Fruit fly (Drosophila melanogaster) whole organism, prepupa: ENCODE measurements around the gene CG33985.
A peak's percentile ranks its signal among the peaks of the same experiment; 100 is the strongest.

Experiments used
- CG11294 ChIP-seq: fragments of 200-800 bp; sonication (Bioruptor generic); IDR thresholded peaks from 2 replicates; pipeline ENCODE4 v1.3.6; 2022; ENCODE audit warnings: missing biosample characterization, missing genetic modification characterization
- CG6792 ChIP-seq: fragments of 200-800 bp; sonication (Bioruptor generic); optimal IDR thresholded peaks from 3 replicates; lab custom pipeline; 2016; ENCODE audit warnings: missing biosample characterization, missing genetic modification characterization
- CG8119 ChIP-seq: fragments of 200-800 bp; sonication (Bioruptor generic); IDR thresholded peaks from 3 replicates; pipeline ENCODE4 v1.3.6; 2022; ENCODE audit warnings: missing biosample characterization, missing genetic modification characterization
- CG9139 ChIP-seq: fragments of 200-800 bp; sonication (Bioruptor generic); optimal IDR thresholded peaks from 3 replicates; lab custom pipeline; 2017; ENCODE audit warnings: missing biosample characterization, mild to moderate bottlenecking, missing genetic modification characterization
- Eip93F ChIP-seq: fragments of 200-800 bp; sonication (Bioruptor generic); optimal IDR thresholded peaks from 2 replicates; lab custom pipeline; 2016; ENCODE audit warnings: missing biosample characterization, mild to moderate bottlenecking, missing genetic modification characterization
- Lpt ChIP-seq: fragments of 200-800 bp; sonication (Bioruptor generic); optimal IDR thresholded peaks from 3 replicates; lab custom pipeline; 2016; ENCODE audit warnings: missing biosample characterization, missing genetic modification characterization
- Smox ChIP-seq: fragments of 200-800 bp; sonication (Bioruptor generic); optimal IDR thresholded peaks from 3 replicates; lab custom pipeline; 2016; ENCODE audit warnings: missing biosample characterization, missing genetic modification characterization
- fd85E ChIP-seq: fragments of 200-800 bp; sonication (Bioruptor generic); optimal IDR thresholded peaks from 3 replicates; lab custom pipeline; 2016; ENCODE audit warnings: missing biosample characterization, missing genetic modification characterization
- net ChIP-seq: fragments of 200-800 bp; sonication (Bioruptor generic); optimal IDR thresholded peaks from 3 replicates; lab custom pipeline; 2016; ENCODE audit warnings: missing biosample characterization, missing genetic modification characterization

- no peak for TF ChIP-seq Smox (GFP tag; lab: Kevin White, UChicago)
- TF ChIP-seq Eip93F (GFP tag; lab: Kevin White, UChicago) = peak; percentile 7
- TF ChIP-seq CG9139 (GFP tag; lab: Kevin White, UChicago) = no peak
- TF ChIP-seq Lpt (GFP tag; lab: Kevin White, UChicago) = no peak
- no peak for TF ChIP-seq fd85E (GFP tag; lab: Kevin White, UChicago)
- TF ChIP-seq CG8119 = no peak
- no peak for TF ChIP-seq CG6792
- no peak for TF ChIP-seq CG11294 (GFP tag; lab: Robert Waterston, UW)
- no peak for TF ChIP-seq net (GFP tag; lab: Kevin White, UChicago)
Measured at dm6 chr3L:15523806-15524346, 2.7 kb downstream of the CG33985 start, which contains the start of gene CG7945.
